Worm (Caenorhabditis elegans) whole organism, L3 larva: Measurements from ENCODE around the gene best-4.

Source experiments
- ZK546.5 ChIP-seq: sonication (generic microtip); optimal IDR thresholded peaks from 2 replicates; lab custom pipeline; 2017; ENCODE audit warnings: missing biosample characterization, missing genetic modification characterization
- ama-1 ChIP-seq: fragments of 150-350 bp; optimal IDR thresholded peaks from 2 replicates; lab custom pipeline; 2018
- ceh-16 ChIP-seq: sonication (generic microtip); optimal IDR thresholded peaks from 2 replicates; lab custom pipeline; 2017; ENCODE audit warnings: missing biosample characterization, missing genetic modification characterization
- ceh-28 ChIP-seq: fragments of 150-350 bp; optimal IDR thresholded peaks from 2 replicates; lab custom pipeline; 2014; ENCODE audit warnings: missing biosample characterization, missing genetic modification reagents, missing genetic modification characterization
- ceh-82 ChIP-seq: fragments of 150-350 bp; optimal IDR thresholded peaks from 2 replicates; lab custom pipeline; 2014; ENCODE audit warnings: missing biosample characterization, missing genetic modification characterization
- ceh-9 ChIP-seq: sonication (generic microtip); optimal IDR thresholded peaks from 2 replicates; lab custom pipeline; 2018; ENCODE audit warnings: missing biosample characterization, missing genetic modification characterization
- daf-12 ChIP-seq: fragments of 150-350 bp; optimal IDR thresholded peaks from 2 replicates; lab custom pipeline; 2014; ENCODE audit warnings: missing biosample characterization, missing genetic modification reagents, missing genetic modification characterization
- egl-27 ChIP-seq: sonication (generic microtip); optimal IDR thresholded peaks from 4 replicates; lab custom pipeline; 2017; ENCODE audit warnings: missing biosample characterization, missing genetic modification reagents, missing genetic modification characterization
- elt-1 ChIP-seq: fragments of 150-350 bp; optimal IDR thresholded peaks from 2 replicates; lab custom pipeline; 2014; ENCODE audit warnings: missing biosample characterization, missing genetic modification characterization
- elt-2 ChIP-seq: sonication (generic microtip); optimal IDR thresholded peaks from 2 replicates; lab custom pipeline; 2016; ENCODE audit warnings: missing genetic modification reagents, mild to moderate bottlenecking, missing genetic modification characterization, missing compliant biosample characterization
- elt-3 ChIP-seq, 3 experiments: fragments of 150-350 bp in 1 of 3; sonication (generic microtip) in 2 of 3; optimal IDR thresholded peaks; 2 replicates in 2 of 3; 4 replicates in 1 of 3; lab custom pipeline; 2014 to 2017; ENCODE audit warnings: missing biosample characterization in 3 of 3, missing genetic modification characterization in 3 of 3
- fkh-10 ChIP-seq: sonication (generic microtip); optimal IDR thresholded peaks from 2 replicates; lab custom pipeline; 2017; ENCODE audit warnings: missing biosample characterization, missing genetic modification reagents, missing genetic modification characterization
- fkh-2 ChIP-seq: fragments of 150-350 bp; optimal IDR thresholded peaks from 2 replicates; lab custom pipeline; 2014; ENCODE audit warnings: missing biosample characterization, missing genetic modification reagents, missing genetic modification characterization
- fos-1 ChIP-seq: fragments of 150-350 bp; optimal IDR thresholded peaks from 2 replicates; lab custom pipeline; 2014; ENCODE audit warnings: missing biosample characterization, missing genetic modification characterization
- hmg-11 ChIP-seq: sonication (generic microtip); optimal IDR thresholded peaks from 2 replicates; lab custom pipeline; 2016; ENCODE audit warnings: missing genetic modification characterization, missing compliant biosample characterization
- jun-1 ChIP-seq: fragments of 150-350 bp; optimal IDR thresholded peaks from 2 replicates; lab custom pipeline; 2014; ENCODE audit warnings: missing biosample characterization, missing genetic modification reagents, missing genetic modification characterization
- lin-15B ChIP-seq: fragments of 150-350 bp; optimal IDR thresholded peaks from 2 replicates; lab custom pipeline; 2014; ENCODE audit warnings: missing biosample characterization, missing genetic modification characterization
- lin-39 ChIP-seq: fragments of 150-350 bp; optimal IDR thresholded peaks from 2 replicates; lab custom pipeline; 2018; ENCODE audit warnings: missing biosample characterization, missing genetic modification reagents, missing genetic modification characterization
- lsy-12 ChIP-seq: sonication (generic microtip); optimal IDR thresholded peaks from 2 replicates; lab custom pipeline; 2016; ENCODE audit warnings: mild to moderate bottlenecking, missing genetic modification characterization, missing compliant biosample characterization
- mdl-1 ChIP-seq: fragments of 150-350 bp; optimal IDR thresholded peaks from 2 replicates; lab custom pipeline; 2014; ENCODE audit warnings: missing biosample characterization, missing genetic modification characterization
- nfya-1 ChIP-seq: sonication (generic microtip); optimal IDR thresholded peaks from 2 replicates; lab custom pipeline; 2017; ENCODE audit warnings: missing genetic modification characterization, mild to moderate bottlenecking, missing compliant biosample characterization, antibody characterized with exemption, moderate library complexity; ENCODE audit not compliant: insufficient read depth
- nhr-11 ChIP-seq: fragments of 150-350 bp; optimal IDR thresholded peaks from 2 replicates; lab custom pipeline; 2014; ENCODE audit warnings: missing biosample characterization, missing genetic modification characterization
- nhr-23 ChIP-seq: fragments of 150-350 bp; optimal IDR thresholded peaks from 2 replicates; lab custom pipeline; 2014; ENCODE audit warnings: missing biosample characterization, missing genetic modification reagents, missing genetic modification characterization
- nhr-25 ChIP-seq: sonication (generic microtip); optimal IDR thresholded peaks from 2 replicates; lab custom pipeline; 2017; ENCODE audit warnings: missing biosample characterization, missing genetic modification characterization
- nhr-28 ChIP-seq: fragments of 150-350 bp; optimal IDR thresholded peaks from 2 replicates; lab custom pipeline; 2014; ENCODE audit warnings: missing biosample characterization, missing genetic modification characterization
- nhr-76 ChIP-seq: fragments of 150-350 bp; sonication (generic microtip); optimal IDR thresholded peaks from 5 replicates; lab custom pipeline; 2014; ENCODE audit warnings: missing biosample characterization, missing genetic modification characterization
- nhr-77 ChIP-seq: fragments of 150-350 bp; optimal IDR thresholded peaks from 2 replicates; lab custom pipeline; 2014; ENCODE audit warnings: missing biosample characterization, missing genetic modification characterization
- pqm-1 ChIP-seq: fragments of 150-350 bp; optimal IDR thresholded peaks from 2 replicates; lab custom pipeline; 2017; ENCODE audit warnings: missing biosample characterization, missing genetic modification characterization, inconsistent platforms
- sea-2 ChIP-seq: fragments of 150-350 bp; sonication (generic microtip); optimal IDR thresholded peaks from 4 replicates; lab custom pipeline; 2014; ENCODE audit warnings: missing biosample characterization, missing genetic modification reagents, missing genetic modification characterization
- snpc-4 ChIP-seq: fragments of 150-350 bp; optimal IDR thresholded peaks from 2 replicates; lab custom pipeline; 2014; ENCODE audit warnings: missing biosample characterization, missing genetic modification characterization
- tbx-2 ChIP-seq: sonication (generic microtip); optimal IDR thresholded peaks from 2 replicates; lab custom pipeline; 2016; ENCODE audit warnings: mild to moderate bottlenecking, missing genetic modification characterization, missing compliant biosample characterization
- unc-39 ChIP-seq: sonication (generic microtip); optimal IDR thresholded peaks from 4 replicates; lab custom pipeline; 2017; ENCODE audit warnings: missing biosample characterization, missing genetic modification characterization
- unc-62 ChIP-seq: fragments of 150-350 bp; sonication (generic microtip); optimal IDR thresholded peaks from 4 replicates; lab custom pipeline; 2014; ENCODE audit warnings: missing biosample characterization, missing genetic modification reagents, missing genetic modification characterization
- zag-1 ChIP-seq: fragments of 150-350 bp; optimal IDR thresholded peaks from 2 replicates; lab custom pipeline; 2014; ENCODE audit warnings: missing biosample characterization, missing genetic modification characterization
- ztf-11 ChIP-seq: fragments of 150-350 bp; optimal IDR thresholded peaks from 2 replicates; lab custom pipeline; 2014; ENCODE audit warnings: missing biosample characterization, missing genetic modification characterization
- ztf-4 ChIP-seq: fragments of 150-350 bp; optimal IDR thresholded peaks from 2 replicates; lab custom pipeline; 2014; ENCODE audit warnings: missing biosample characterization, missing genetic modification characterization

Gene best-4

ce11 chrII:43640-44039 lies 32.0 kb upstream of the best-4 start, which contains the start of gene nfyc-1 (continued):
- no peak for TF ChIP-seq nhr-77 (tag; lab: Kevin White, UChicago)
- TF ChIP-seq jun-1: no peak
- no peak for TF ChIP-seq ztf-11 (tag; lab: Kevin White, UChicago)
- TF ChIP-seq ceh-28 (tag; lab: Kevin White, UChicago): no peak
- no peak for TF ChIP-seq fkh-10 (GFP tag; lab: Kevin White, UChicago)
- no peak for TF ChIP-seq unc-62 (GFP tag; lab: Kevin White, UChicago)
- peak; percentile 42 for TF ChIP-seq nhr-25
- peak; percentile 27 for TF ChIP-seq snpc-4
- no peak for TF ChIP-seq tbx-2 (tag; lab: Kevin White, UChicago)
- no peak for TF ChIP-seq elt-3 (tag; optimal IDR thresholded peaks at IDR 0.05; lab: Kevin White, UChicago)
- no peak for TF ChIP-seq ceh-16 (tag; lab: Kevin White, UChicago)

- TF ChIP-seq lin-15B (tag; lab: Kevin White, UChicago) (no peak), nhr-25 (no peak), fkh-2 (tag; lab: Kevin White, UChicago) (no peak), nhr-28 (no peak), fos-1 (tag; lab: Kevin White, UChicago) (no peak), zag-1 (tag; lab: Kevin White, UChicago) (no peak), nfya-1 (tag; lab: Kevin White, UChicago) (no peak), ceh-82 (no peak), elt-1 (tag; lab: Kevin White, UChicago) (no peak), lin-39 (no peak), nhr-77 (tag; lab: Kevin White, UChicago) (no peak), ZK546.5 (tag; lab: Kevin White, UChicago) (no peak), nhr-23 (tag; lab: Kevin White, UChicago) (no peak), elt-2 (tag; lab: Kevin White, UChicago) (no peak)
- TF ChIP-seq, all 47 proteins: peak for 0
Measured at ce11 chrII:41914-42313, 30.2 kb upstream of the best-4 start, which contains the start of gene F23F1.10. TSS of gene F23F1.10 (minus strand) at chrII:41982.

ce11 chrII:39437-39836 lies 27.8 kb upstream of the best-4 start, which contains the start of gene spp-24:
TSS of gene spp-24 (minus strand) at chrII:39537.
- no peak for TF ChIP-seq unc-62 (GFP tag; lab: Kevin White, UChicago)
- no peak for TF ChIP-seq mdl-1
- TF ChIP-seq lin-15B (tag; lab: Kevin White, UChicago): no peak
- no peak for TF ChIP-seq egl-27
- no peak for TF ChIP-seq nhr-23 (tag; lab: Kevin White, UChicago)
- no peak for TF ChIP-seq unc-39
- TF ChIP-seq ceh-28 (tag; lab: Kevin White, UChicago): no peak
- no peak for TF ChIP-seq zag-1 (tag; lab: Kevin White, UChicago)
- no peak for TF ChIP-seq pqm-1 (tag; lab: Kevin White, UChicago)
- no peak for TF ChIP-seq ceh-9 (tag; lab: Kevin White, UChicago)

ce11 chrII:37213-37612 lies 25.5 kb upstream of the best-4 start, which contains the start of gene F23F1.6:
TSS of gene F23F1.6 (minus strand) at chrII:37313.
- TF ChIP-seq nhr-77 (tag; lab: Kevin White, UChicago) (no peak), mdl-1 (no peak), hmg-11 (tag; lab: Kevin White, UChicago) (no peak), lin-15B (tag; lab: Kevin White, UChicago) (no peak), ama-1 (lab: Kevin White, UChicago) (no peak), lin-39 (no peak), tbx-2 (tag; lab: Kevin White, UChicago) (no peak), nhr-11 (tag; lab: Kevin White, UChicago) (no peak), daf-12 (tag; lab: Kevin White, UChicago) (no peak)

- no peak for TF ChIP-seq sea-2 (GFP tag; lab: Kevin White, UChicago)
- TF ChIP-seq unc-39: no peak
- no peak for TF ChIP-seq ztf-4 (tag; lab: Kevin White, UChicago)
- no peak for TF ChIP-seq ceh-82
- no peak for TF ChIP-seq ceh-16 (tag; lab: Kevin White, UChicago)
- no peak for TF ChIP-seq nhr-77 (tag; lab: Kevin White, UChicago)
- no peak for TF ChIP-seq snpc-4
- no peak for TF ChIP-seq lsy-12 (tag; lab: Kevin White, UChicago)
- no peak for TF ChIP-seq elt-1 (tag; lab: Kevin White, UChicago)
- TF ChIP-seq fkh-2 (tag; lab: Kevin White, UChicago): no peak
- no peak for TF ChIP-seq nhr-76 (tag; lab: Kevin White, UChicago)
Measured at ce11 chrII:33904-34303, 22.2 kb upstream of the best-4 start, which contains the start of gene F23F1.2. TSS of gene F23F1.2 (plus strand) at chrII:34204.
